Fruit fly (Drosophila melanogaster): ENCODE data around the gene tx.

The tx gene

DNA sequence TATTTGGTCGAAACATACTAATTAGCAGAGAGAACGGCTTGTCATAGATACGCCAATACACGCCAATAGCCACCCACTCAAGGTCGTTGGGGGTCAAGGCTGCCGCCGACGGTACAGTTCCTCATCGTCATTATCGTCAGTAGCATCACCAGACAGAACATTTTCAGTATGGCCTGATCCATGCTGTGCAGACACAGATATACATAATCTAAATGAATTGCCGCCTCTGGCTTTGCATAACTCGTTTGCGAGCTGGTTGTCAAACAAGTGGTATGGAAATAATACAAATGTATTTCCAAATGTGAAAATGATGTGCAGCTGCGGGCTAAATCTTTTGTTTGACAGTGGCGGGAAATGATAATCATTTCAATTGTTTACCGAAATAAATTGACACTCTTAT lies 22.6 kb downstream of the tx start (continued):
- TF ChIP-seq chinmo (GFP tag; IDR thresholded peaks at IDR 0.05; ENCODE audit: partially characterized antibody) (0 out of 4 replicates have a peak, but pooled peaks have one; percentile 51), ATbp (GFP tag; optimal IDR thresholded peaks at IDR 0.05) (no peak), PHDP (tag; optimal IDR thresholded peaks at IDR 0.05) (no peak), CG6654 (GFP tag; optimal IDR thresholded peaks at IDR 0.05) (no peak), lilli (GFP tag; optimal IDR thresholded peaks at IDR 0.05) (no peak), phol (tag; optimal IDR thresholded peaks at IDR 0.05) (no peak), Med (GFP tag) (peak; percentile 47), CG2712 (tag; optimal IDR thresholded peaks at IDR 0.05) (no peak), CG18764 (GFP tag; optimal IDR thresholded peaks at IDR 0.05) (no peak), CG8924 (tag; optimal IDR thresholded peaks at IDR 0.05) (no peak), Oaz (GFP tag; IDR thresholded peaks at IDR 0.05) (no peak), scrt (GFP tag; optimal IDR thresholded peaks at IDR 0.05) (no peak), CG1792 (GFP tag; optimal IDR thresholded peaks at IDR 0.05) (no peak), vvl (GFP tag; IDR thresholded peaks at IDR 0.05) (peak; percentile 71), en (GFP tag; optimal IDR thresholded peaks at IDR 0.05) (no peak), Pdp1 (GFP tag; optimal IDR thresholded peaks at IDR 0.05) (peak in 1 of 2 experiments; percentile 13), CHES-1-like (GFP tag; optimal IDR thresholded peaks at IDR 0.05) (no peak), Adf1 (GFP tag; IDR thresholded peaks at IDR 0.05) (no peak), CG10209 (GFP tag; optimal IDR thresholded peaks at IDR 0.05) (no peak), CG11398 (GFP tag; optimal IDR thresholded peaks at IDR 0.05) (no peak), Ravus (GFP tag; IDR thresholded peaks at IDR 0.05) (no peak), ftz-f1 (GFP tag; optimal IDR thresholded peaks at IDR 0.05) (peak; percentile 57)

DNA sequence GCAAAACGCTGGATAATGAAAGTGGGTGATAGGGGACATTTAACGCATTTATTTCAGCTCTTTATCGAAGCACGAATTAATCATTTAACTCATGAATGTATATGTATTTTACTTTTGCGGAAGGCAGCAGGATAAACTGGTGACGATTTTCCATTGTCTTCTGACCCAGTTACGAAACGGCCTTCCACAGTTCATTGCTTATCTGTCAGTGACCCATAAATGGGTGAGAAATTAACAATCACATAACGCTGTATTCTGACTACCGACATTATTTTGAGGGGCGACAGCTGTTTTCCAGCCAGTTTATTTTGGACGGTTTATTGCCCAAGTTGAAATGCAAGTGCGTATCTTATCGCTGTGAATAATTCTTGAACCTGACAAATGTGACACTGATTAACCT lies 23.0 kb downstream of the tx start:
- TF ChIP-seq sima (GFP tag; optimal IDR thresholded peaks at IDR 0.05) (no peak), pb (GFP tag; optimal IDR thresholded peaks at IDR 0.05) (no peak), CG10267 (tag; optimal IDR thresholded peaks at IDR 0.05) (no peak), Trl (optimal IDR thresholded peaks at IDR 0.05) (no peak), Trl (GFP tag; optimal IDR thresholded peaks at IDR 0.05) (no peak), CG7745 (tag; optimal IDR thresholded peaks at IDR 0.05) (no peak), CG18619 (GFP tag; optimal IDR thresholded peaks at IDR 0.05) (no peak), CG14860 (GFP tag; IDR thresholded peaks at IDR 0.05; ENCODE audit: partially characterized antibody) (no peak), CG1647 (GFP tag; optimal IDR thresholded peaks at IDR 0.05) (no peak), vvl (GFP tag; IDR thresholded peaks at IDR 0.05) (no peak), cato (GFP tag; optimal IDR thresholded peaks at IDR 0.05; ENCODE audit: borderline replicate concordance) (no peak), btn (GFP tag; optimal IDR thresholded peaks at IDR 0.05) (no peak), Dref (GFP tag; IDR thresholded peaks at IDR 0.05) (no peak), ab (GFP tag; optimal IDR thresholded peaks at IDR 0.05) (no peak), disco-r (GFP tag; optimal IDR thresholded peaks at IDR 0.05) (no peak), lilli (GFP tag; optimal IDR thresholded peaks at IDR 0.05) (no peak), CG8388 (GFP tag; optimal IDR thresholded peaks at IDR 0.05) (no peak), H15 (GFP tag; IDR thresholded peaks at IDR 0.05) (no peak), Sox102F (GFP tag; optimal IDR thresholded peaks at IDR 0.05) (no peak)

DNA sequence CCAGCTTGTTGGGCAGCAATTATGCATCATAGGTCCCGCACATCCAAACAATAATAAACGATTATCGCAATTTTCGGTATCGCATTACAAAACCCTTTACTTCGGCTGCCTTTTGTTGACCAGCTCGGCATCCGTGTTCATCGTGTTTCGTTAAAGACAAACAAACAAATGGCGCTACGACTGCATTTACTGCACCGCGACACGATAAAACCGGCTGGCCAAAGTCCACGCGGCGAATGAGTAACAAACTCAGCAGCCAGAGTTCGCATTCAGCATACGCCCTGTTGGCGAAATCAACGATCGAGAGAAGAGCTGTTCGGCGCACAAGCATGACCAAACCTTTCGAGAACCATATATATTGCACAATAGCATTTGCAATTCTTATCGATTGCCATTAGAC lies 23.8 kb downstream of the tx start:
- no peak for TF ChIP-seq D19A (tag; optimal IDR thresholded peaks at IDR 0.05)
- peak in 1 of 2 experiments; percentile 29 for TF ChIP-seq bsh (GFP tag; optimal IDR thresholded peaks at IDR 0.05)
- TF ChIP-seq nom (GFP tag; optimal IDR thresholded peaks at IDR 0.05), result peak; percentile 82
- TF ChIP-seq Ets65A (GFP tag), result peak; percentile 41
- no peak for TF ChIP-seq nerfin-2 (GFP tag; IDR thresholded peaks at IDR 0.05; ENCODE audit: partially characterized antibody)
- peak; percentile 25; the same call in 1 of the 2 replicates for TF ChIP-seq Drgx (GFP tag; IDR thresholded peaks at IDR 0.05)
- peak; percentile 41; the same call in 1 of the 2 replicates for TF ChIP-seq CG7372 (GFP tag; IDR thresholded peaks at IDR 0.05)
- no peak for TF ChIP-seq BtbVII (GFP tag; optimal IDR thresholded peaks at IDR 0.05)
- TF ChIP-seq H2.0 (GFP tag; IDR thresholded peaks at IDR 0.05), result no peak
